Worm (Caenorhabditis elegans) whole organism, L2 larva: Measurements from ENCODE around the gene C23G10.7.

Experiments used
- F13H6.1 ChIP-seq: sonication (generic microtip); optimal IDR thresholded peaks from 2 replicates; lab custom pipeline; 2016; ENCODE audit warnings: missing genetic modification characterization, missing compliant biosample characterization
- alr-1 ChIP-seq: fragments of 150-350 bp; optimal IDR thresholded peaks from 2 replicates; lab custom pipeline; 2014; ENCODE audit warnings: missing biosample characterization, missing genetic modification characterization
- ama-1 ChIP-seq: fragments of 150-350 bp; optimal IDR thresholded peaks from 2 replicates; lab custom pipeline; 2018; ENCODE audit warnings: inconsistent platforms
- dmd-4 ChIP-seq: sonication (generic microtip); optimal IDR thresholded peaks from 2 replicates; lab custom pipeline; 2017; ENCODE audit warnings: missing biosample characterization, missing genetic modification characterization
- elt-1 ChIP-seq: fragments of 150-350 bp; optimal IDR thresholded peaks from 2 replicates; lab custom pipeline; 2014; ENCODE audit warnings: missing biosample characterization, missing genetic modification characterization
- lin-13 ChIP-seq: fragments of 150-350 bp; optimal IDR thresholded peaks from 2 replicates; lab custom pipeline; 2014; ENCODE audit warnings: missing biosample characterization, missing genetic modification reagents, missing genetic modification characterization
- lin-39 ChIP-seq: fragments of 150-350 bp; optimal IDR thresholded peaks from 2 replicates; lab custom pipeline; 2014; ENCODE audit warnings: missing biosample characterization, missing genetic modification reagents, missing genetic modification characterization
- lsy-2 ChIP-seq, 2 experiments: fragments of 150-350 bp in 1 of 2; sonication (generic microtip) in 1 of 2; optimal IDR thresholded peaks; 2 replicates each; lab custom pipeline; 2014 to 2017; ENCODE audit warnings: missing biosample characterization in 2 of 2, missing genetic modification characterization in 2 of 2
- nhr-237 ChIP-seq: fragments of 150-350 bp; optimal IDR thresholded peaks from 2 replicates; lab custom pipeline; 2014; ENCODE audit warnings: missing biosample characterization, missing genetic modification characterization
- snpc-4 ChIP-seq: fragments of 150-350 bp; optimal IDR thresholded peaks from 2 replicates; lab custom pipeline; 2014; ENCODE audit warnings: missing biosample characterization, missing genetic modification characterization
- unc-62 ChIP-seq: fragments of 150-350 bp; optimal IDR thresholded peaks from 2 replicates; lab custom pipeline; 2014; ENCODE audit warnings: missing biosample characterization, missing genetic modification reagents, missing genetic modification characterization
- ztf-11 ChIP-seq: sonication (generic microtip); optimal IDR thresholded peaks from 2 replicates; lab custom pipeline; 2017; ENCODE audit warnings: missing biosample characterization, missing genetic modification characterization

DNA sequence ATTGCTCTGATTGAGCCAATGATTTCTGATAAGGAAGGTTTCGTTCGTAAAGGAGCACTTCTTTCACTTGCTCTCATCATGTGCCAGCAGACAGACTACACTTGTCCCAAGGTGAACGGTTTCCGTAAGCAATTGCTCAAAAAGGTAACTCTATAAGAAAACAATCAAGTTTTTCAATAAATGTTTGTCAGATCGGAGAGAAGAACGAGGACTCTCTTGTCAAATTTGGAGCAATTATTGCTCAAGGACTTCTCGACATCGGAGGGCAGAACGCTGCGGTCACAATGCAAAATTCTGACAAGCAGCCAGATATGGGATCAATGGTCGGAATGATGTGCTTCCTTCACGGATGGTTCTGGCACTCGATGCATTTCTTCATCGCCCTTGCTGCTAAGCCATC, 3.1 kb upstream of the C23G10.7 start:
- TF ChIP-seq lin-13 (GFP tag; lab: Kevin White, UChicago) (no peak), elt-1 (tag; lab: Kevin White, UChicago) (no peak), nhr-237 (tag; lab: Kevin White, UChicago) (no peak), lin-39 (tag; lab: Kevin White, UChicago) (no peak), unc-62 (no peak), lsy-2 (tag; optimal IDR thresholded peaks at IDR 0.05; lab: Kevin White, UChicago) (no peak), dmd-4 (no peak), F13H6.1 (tag; lab: Kevin White, UChicago) (no peak), ztf-11 (tag; lab: Kevin White, UChicago) (no peak), ama-1 (no peak), alr-1 (tag; lab: Kevin White, UChicago) (no peak), snpc-4 (tag; lab: Kevin White, UChicago) (no peak)
